Fruit fly (Drosophila melanogaster): ENCODE measurements around the gene msd5.

Gene msd5

DNA sequence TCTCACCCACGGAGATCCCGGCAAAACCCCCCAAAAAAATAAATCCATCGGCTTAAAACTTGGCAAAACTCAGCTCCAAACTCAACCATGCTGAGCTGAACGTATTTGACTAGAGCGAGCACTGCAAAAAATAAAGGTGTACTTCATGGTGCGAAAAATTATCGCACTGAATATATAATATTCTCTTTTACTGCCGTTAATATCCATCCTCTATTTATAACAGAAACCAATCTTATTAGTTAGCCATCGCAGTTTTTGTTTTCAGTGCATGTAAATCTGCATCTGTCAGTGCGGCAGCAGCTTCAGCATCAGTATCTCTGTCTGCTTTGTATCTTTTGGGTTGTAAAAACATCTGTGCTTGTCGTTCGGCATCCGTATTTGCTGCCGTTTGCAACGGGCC is 38.0 kb upstream of the msd5 start (continued):
- TF ChIP-seq jumu (GFP tag; optimal IDR thresholded peaks at IDR 0.05) (no peak), CG2889 (GFP tag; IDR thresholded peaks at IDR 0.05) (no peak), luna (GFP tag; optimal IDR thresholded peaks at IDR 0.05) (no peak), CG8765 (GFP tag; IDR thresholded peaks at IDR 0.05) (no peak), E2f2 (GFP tag; IDR thresholded peaks at IDR 0.05) (no peak), CG11504 (tag; optimal IDR thresholded peaks at IDR 0.05) (peak; percentile 56), CG30020 (tag; optimal IDR thresholded peaks at IDR 0.05) (no peak), esg (GFP tag; conservative IDR thresholded peaks at IDR 0.05) (peak; percentile 29; the same call in 1 of the 2 replicates), pnt (GFP tag; optimal IDR thresholded peaks at IDR 0.05) (peak; percentile 10), CG30403 (GFP tag; optimal IDR thresholded peaks at IDR 0.05) (peak; percentile 40), CG12744 (GFP tag; optimal IDR thresholded peaks at IDR 0.05) (no peak), Fer1 (GFP tag; optimal IDR thresholded peaks at IDR 0.05) (no peak), CG2129 (GFP tag; IDR thresholded peaks at IDR 0.05; ENCODE audit: partially characterized antibody) (no peak), Eip74EF (GFP tag; optimal IDR thresholded peaks at IDR 0.05) (no peak), YL-1 (GFP tag; optimal IDR thresholded peaks at IDR 0.05) (no peak), aop (GFP tag; IDR thresholded peaks at IDR 0.05) (0 out of 2 replicates have a peak, but pooled peaks have one; percentile 35), crp (GFP tag; optimal IDR thresholded peaks at IDR 0.05) (no peak), Ets65A (GFP tag) (peak; percentile 39), CG10431 (GFP tag; optimal IDR thresholded peaks at IDR 0.05) (no peak), lab (GFP tag; optimal IDR thresholded peaks at IDR 0.05) (peak; percentile 38), slbo (GFP tag; IDR thresholded peaks at IDR 0.05) (peak; percentile 41), CG12219 (GFP tag; optimal IDR thresholded peaks at IDR 0.05) (peak; percentile 11), CG10543 (GFP tag; optimal IDR thresholded peaks at IDR 0.05) (no peak), Stat92E (GFP tag; optimal IDR thresholded peaks at IDR 0.05) (no peak), az2 (GFP tag; optimal IDR thresholded peaks at IDR 0.05) (peak; percentile 36), MTF-1 (GFP tag; optimal IDR thresholded peaks at IDR 0.05; ENCODE audit: borderline replicate concordance) (no peak), CG3065 (GFP tag; optimal IDR thresholded peaks at IDR 0.05) (no peak), CG10366 (GFP tag; IDR thresholded peaks at IDR 0.05) (peak; percentile 41), disco-r (GFP tag; optimal IDR thresholded peaks at IDR 0.05) (no peak), CG8924 (tag; optimal IDR thresholded peaks at IDR 0.05) (peak; percentile 19), Xrp1 (GFP tag; IDR thresholded peaks at IDR 0.05) (peak; percentile 36; the same call in 1 of the 2 replicates), pros (GFP tag; optimal IDR thresholded peaks at IDR 0.05) (no peak), sens (GFP tag) (peak; percentile 43), CG6175 (GFP tag; IDR thresholded peaks at IDR 0.05) (no peak), eyg (GFP tag; optimal IDR thresholded peaks at IDR 0.05) (no peak), Hsf (GFP tag; optimal IDR thresholded peaks at IDR 0.05) (peak; percentile 18), E2f1 (GFP tag; IDR thresholded peaks at IDR 0.05) (no peak), CG13775 (GFP tag; optimal IDR thresholded peaks at IDR 0.05) (no peak), chif (GFP tag; optimal IDR thresholded peaks at IDR 0.05) (peak in 1 of 2 experiments; percentile 42), Hr3 (GFP tag; optimal IDR thresholded peaks at IDR 0.05) (peak; percentile 10), CG7839 (tag; optimal IDR thresholded peaks at IDR 0.05) (peak; percentile 43), sob (GFP tag; IDR thresholded peaks at IDR 0.05) (no peak), CG16863 (GFP tag; optimal IDR thresholded peaks at IDR 0.05) (peak; percentile 9), CG32532 (GFP tag; IDR thresholded peaks at IDR 0.05) (no peak), so (GFP tag; IDR thresholded peaks at IDR 0.05) (no peak; the same call in 2 of the 3 replicates), bsh (GFP tag; optimal IDR thresholded peaks at IDR 0.05) (peak in 1 of 2 experiments; percentile 38), pan (optimal IDR thresholded peaks at IDR 0.05) (no peak), pan (GFP tag; optimal IDR thresholded peaks at IDR 0.05 in 1 of 2, IDR thresholded peaks at IDR 0.05 in 1 of 2) (no peak), Spps (tag; optimal IDR thresholded peaks at IDR 0.05) (no peak), gsb (GFP tag; IDR thresholded peaks at IDR 0.05) (no peak), CG10959 (GFP tag; IDR thresholded peaks at IDR 0.05) (no peak)

Data from whole organism, embryonic.